Fruit fly (Drosophila melanogaster): ENCODE results near the gene Sr-CIV.
A peak's percentile ranks its signal among the peaks of the same experiment; 100 is the strongest.

Sr-CIV gene

DNA sequence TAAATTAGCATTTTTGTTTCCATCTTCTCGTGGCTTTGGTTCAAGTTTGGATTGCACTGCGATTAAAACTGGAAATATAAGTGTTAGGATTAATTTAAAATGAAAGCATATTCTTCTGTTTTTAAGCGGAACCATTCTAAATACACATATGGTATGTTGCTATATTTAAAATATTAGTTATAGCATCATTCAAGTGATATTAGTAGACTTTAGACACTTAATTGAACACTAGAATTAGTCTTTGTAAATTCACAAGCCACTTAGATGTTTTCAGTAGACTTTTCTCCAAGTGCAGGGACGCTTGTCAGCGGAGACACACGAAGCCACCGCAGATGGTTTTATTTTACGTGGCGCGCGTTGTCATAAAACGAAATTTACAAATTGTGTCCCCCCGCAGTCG lies 46.0 kb upstream of the Sr-CIV start (continued):
- no peak for TF ChIP-seq Bteb2 (GFP tag; optimal IDR thresholded peaks at IDR 0.05)
- no peak for TF ChIP-seq otp (GFP tag; IDR thresholded peaks at IDR 0.05)
- no peak for TF ChIP-seq mld (GFP tag; IDR thresholded peaks at IDR 0.05; ENCODE audit: partially characterized antibody)
- no peak for TF ChIP-seq CG17361 (GFP tag; IDR thresholded peaks at IDR 0.05)
- TF ChIP-seq cwo (GFP tag; optimal IDR thresholded peaks at IDR 0.05), result no peak
- TF ChIP-seq CG3847 (GFP tag; IDR thresholded peaks at IDR 0.05), result no peak
- no peak for TF ChIP-seq Xbp1 (GFP tag; optimal IDR thresholded peaks at IDR 0.05)
- no peak for TF ChIP-seq CG15696 (tag; optimal IDR thresholded peaks at IDR 0.05)
- peak; percentile 61; the same call in 1 of the 2 replicates for TF ChIP-seq sob (GFP tag; IDR thresholded peaks at IDR 0.05)
- TF ChIP-seq CG14441 (GFP tag; IDR thresholded peaks at IDR 0.05), result no peak
- no peak for TF ChIP-seq Myb (GFP tag; optimal IDR thresholded peaks at IDR 0.05)
- TF ChIP-seq CG7839 (tag; optimal IDR thresholded peaks at IDR 0.05), result peak; percentile 48
- no peak for TF ChIP-seq CG14965 (GFP tag; optimal IDR thresholded peaks at IDR 0.05; ENCODE audit: borderline replicate concordance)
- no peak for TF ChIP-seq fu2 (GFP tag; optimal IDR thresholded peaks at IDR 0.05)
- no peak for TF ChIP-seq cas (GFP tag; IDR thresholded peaks at IDR 0.05)
- no peak for TF ChIP-seq aop (GFP tag; IDR thresholded peaks at IDR 0.05)
- TF ChIP-seq stwl (tag; optimal IDR thresholded peaks at IDR 0.05), result no peak
- peak; percentile 11 for TF ChIP-seq Meics (GFP tag; optimal IDR thresholded peaks at IDR 0.05)
- TF ChIP-seq Blimp-1 (GFP tag; optimal IDR thresholded peaks at IDR 0.05), result peak; percentile 20
- TF ChIP-seq seq (GFP tag; IDR thresholded peaks at IDR 0.05), result no peak
- no peak for TF ChIP-seq Nf-YA (GFP tag; IDR thresholded peaks at IDR 0.05)
- peak in 1 of 2 experiments; percentile 23 for TF ChIP-seq bsh (GFP tag; optimal IDR thresholded peaks at IDR 0.05)
- no peak for TF ChIP-seq CG12236 (GFP tag; optimal IDR thresholded peaks at IDR 0.05)
- peak; percentile 16 to 26 for TF ChIP-seq dpn (GFP tag; optimal IDR thresholded peaks at IDR 0.05)
- no peak for TF ChIP-seq vfl (GFP tag; optimal IDR thresholded peaks at IDR 0.05)
- TF ChIP-seq gsb (GFP tag; IDR thresholded peaks at IDR 0.05), result no peak
- no peak for TF ChIP-seq Taf1 (GFP tag; IDR thresholded peaks at IDR 0.05)
- TF ChIP-seq sens (GFP tag), result peak; percentile 80
- TF ChIP-seq CG8388 (GFP tag; optimal IDR thresholded peaks at IDR 0.05), result no peak
- TF ChIP-seq chif (GFP tag; optimal IDR thresholded peaks at IDR 0.05), result peak in 1 of 2 experiments; percentile 24
- TF ChIP-seq CG4424 (GFP tag; optimal IDR thresholded peaks at IDR 0.05), result peak; percentile 35
- no peak for TF ChIP-seq CkIIα-i1 (GFP tag; IDR thresholded peaks at IDR 0.05)
- no peak for TF ChIP-seq Hr39 (optimal IDR thresholded peaks at IDR 0.05)
- TF ChIP-seq CG3726 (GFP tag; IDR thresholded peaks at IDR 0.05), result no peak
- TF ChIP-seq ewg (GFP tag; optimal IDR thresholded peaks at IDR 0.05), result no peak
- TF ChIP-seq CG4707 (GFP tag; optimal IDR thresholded peaks at IDR 0.05), result no peak
- peak; percentile 40 for TF ChIP-seq phol (tag; optimal IDR thresholded peaks at IDR 0.05)
- no peak for TF ChIP-seq Drgx (GFP tag; IDR thresholded peaks at IDR 0.05)
- no peak for TF ChIP-seq wdn (GFP tag; IDR thresholded peaks at IDR 0.05)
- TF ChIP-seq wor (GFP tag; IDR thresholded peaks at IDR 0.05), result no peak
- TF ChIP-seq fru (optimal IDR thresholded peaks at IDR 0.05), result no peak
- no peak for TF ChIP-seq CG10959 (GFP tag; IDR thresholded peaks at IDR 0.05)
- TF ChIP-seq CG1647 (GFP tag; optimal IDR thresholded peaks at IDR 0.05), result no peak
- no peak for TF ChIP-seq sug (tag; optimal IDR thresholded peaks at IDR 0.05)
- TF ChIP-seq bbx (GFP tag; IDR thresholded peaks at IDR 0.05; ENCODE audit: partially characterized antibody), result no peak
- no peak for TF ChIP-seq Elba2 (GFP tag; optimal IDR thresholded peaks at IDR 0.05)
- no peak for TF ChIP-seq CG2116 (GFP tag; optimal IDR thresholded peaks at IDR 0.05)
- TF ChIP-seq Stat92E (GFP tag; optimal IDR thresholded peaks at IDR 0.05), result no peak
- TF ChIP-seq CG34224 (GFP tag; IDR thresholded peaks at IDR 0.05; ENCODE audit: partially characterized antibody), result no peak
- TF ChIP-seq D (optimal IDR thresholded peaks at IDR 0.05), result no peak
- peak; percentile 30 for TF ChIP-seq D (GFP tag; optimal IDR thresholded peaks at IDR 0.05)
- TF ChIP-seq sc (optimal IDR thresholded peaks at IDR 0.05), result no peak
- TF ChIP-seq sc (GFP tag; optimal IDR thresholded peaks at IDR 0.05), result no peak

Data from whole organism, embryonic.